Worm (Caenorhabditis elegans) whole organism, early embryonic: ENCODE results near the gene egl-9.

Experiments used
- B0310.2 ChIP-seq: sonication (generic microtip); optimal IDR thresholded peaks from 2 replicates; lab custom pipeline; 2016; ENCODE audit warnings: mild to moderate bottlenecking, missing genetic modification characterization, missing compliant biosample characterization
- F13C5.2 ChIP-seq: sonication (generic microtip); optimal IDR thresholded peaks from 2 replicates; lab custom pipeline; 2017; ENCODE audit warnings: mild to moderate bottlenecking, missing genetic modification characterization, inconsistent platforms, missing compliant biosample characterization
- aly-1 ChIP-seq: sonication (generic microtip); optimal IDR thresholded peaks from 2 replicates; lab custom pipeline; 2016; ENCODE audit warnings: missing genetic modification characterization, missing compliant biosample characterization
- ama-1 ChIP-seq: fragments of 150-350 bp; optimal IDR thresholded peaks from 2 replicates; lab custom pipeline; 2014
- ceh-13 ChIP-seq: fragments of 200-800 bp; sonication (Bioruptor generic); optimal IDR thresholded peaks from 2 replicates; lab custom pipeline; 2018; ENCODE audit warnings: mild to moderate bottlenecking, missing genetic modification characterization, missing compliant biosample characterization
- ceh-36 ChIP-seq: sonication (generic microtip); optimal IDR thresholded peaks from 2 replicates; lab custom pipeline; 2016; ENCODE audit warnings: missing genetic modification characterization, inconsistent platforms, missing compliant biosample characterization
- ets-7 ChIP-seq: sonication (generic microtip); optimal IDR thresholded peaks from 2 replicates; lab custom pipeline; 2016; ENCODE audit warnings: missing genotype, missing genetic modification characterization, missing compliant biosample characterization
- flt-1 ChIP-seq: fragments of 200-800 bp; sonication (Bioruptor generic); IDR thresholded peaks from 2 replicates; pipeline ENCODE4 v1.3.6; 2022; ENCODE audit warnings: missing genetic modification characterization, missing compliant biosample characterization
- hmbx-1 ChIP-seq: sonication (generic microtip); optimal IDR thresholded peaks from 2 replicates; lab custom pipeline; 2016; ENCODE audit warnings: mild to moderate bottlenecking, missing genetic modification characterization, missing compliant biosample characterization
- hmg-4 ChIP-seq: fragments of 200-800 bp; sonication (Bioruptor generic); optimal IDR thresholded peaks from 2 replicates; lab custom pipeline; 2018; ENCODE audit warnings: mild to moderate bottlenecking, missing genetic modification characterization, missing compliant biosample characterization
- hnd-1 ChIP-seq: sonication (generic microtip); optimal IDR thresholded peaks from 2 replicates; lab custom pipeline; 2016; ENCODE audit warnings: missing genetic modification characterization, missing compliant biosample characterization
- pes-1 ChIP-seq: fragments of 200-800 bp; sonication (Bioruptor generic); IDR thresholded peaks from 2 replicates; pipeline ENCODE4 v1.3.6; 2022; ENCODE audit warnings: missing genetic modification reagents, missing genetic modification characterization, missing compliant biosample characterization
- scrt-1 ChIP-seq: fragments of 200-800 bp; sonication (Bioruptor generic); IDR thresholded peaks from 2 replicates; pipeline ENCODE4 v1.3.6; 2022; ENCODE audit warnings: missing genetic modification characterization, missing compliant biosample characterization
- sea-1 ChIP-seq: fragments of 200-800 bp; sonication (Bioruptor generic); conservative IDR thresholded peaks from 2 replicates; pipeline ENCODE4 v1.3.6; 2022; ENCODE audit warnings: missing genetic modification characterization, missing compliant biosample characterization
- tbx-11 ChIP-seq: fragments of 200-800 bp; sonication (Bioruptor generic); IDR thresholded peaks from 2 replicates; pipeline ENCODE4 v1.3.6; 2022; ENCODE audit warnings: missing genetic modification characterization, missing compliant biosample characterization
- tbx-37 ChIP-seq: fragments of 200-800 bp; sonication (Bioruptor generic); conservative IDR thresholded peaks from 2 replicates; pipeline ENCODE4 v1.3.6; 2022; ENCODE audit warnings: missing genetic modification reagents, missing genetic modification characterization, missing compliant biosample characterization
- tra-4 ChIP-seq: sonication (generic microtip); optimal IDR thresholded peaks from 2 replicates; lab custom pipeline; 2017; ENCODE audit warnings: missing genetic modification characterization, missing compliant biosample characterization

Gene egl-9

ce11 chrV:10453466-10453865 lies 14.9 kb upstream of the egl-9 start, which contains the start of gene Y32F6A.5:
Gene Y32F6A.5, minus strand, starts transcription at chrV:10453605.
- TF ChIP-seq ceh-13 = no peak
- TF ChIP-seq B0310.2 (tag; lab: Kevin White, UChicago) = no peak
- TF ChIP-seq aly-1 (tag; lab: Kevin White, UChicago) = no peak
- no peak for TF ChIP-seq hmbx-1
- no peak for TF ChIP-seq hnd-1 (tag; lab: Kevin White, UChicago)
- no peak for TF ChIP-seq F13C5.2 (tag; lab: Kevin White, UChicago)
- no peak for TF ChIP-seq ama-1 (lab: Kevin White, UChicago)
- TF ChIP-seq tra-4 = no peak
- TF ChIP-seq ceh-36 = no peak
- no peak for TF ChIP-seq flt-1
- TF ChIP-seq ets-7 (tag; lab: Kevin White, UChicago) = no peak
- no peak for TF ChIP-seq tbx-37
- no peak for TF ChIP-seq sea-1 (GFP tag; lab: Robert Waterston, UW)
- TF ChIP-seq pes-1 = no peak
- no peak for TF ChIP-seq hmg-4 (GFP tag; lab: Kevin White, UChicago)
- TF ChIP-seq tbx-11 = no peak
- no peak for TF ChIP-seq scrt-1 (GFP tag; lab: Robert Waterston, UW)

- no peak for TF ChIP-seq tra-4
- TF ChIP-seq aly-1 (tag; lab: Kevin White, UChicago) = no peak
- TF ChIP-seq pes-1 = no peak
- TF ChIP-seq hmg-4 (GFP tag; lab: Kevin White, UChicago) = no peak
- TF ChIP-seq hmbx-1 = no peak
- TF ChIP-seq ceh-36 = no peak
- no peak for TF ChIP-seq sea-1 (GFP tag; lab: Robert Waterston, UW)
- TF ChIP-seq flt-1 = no peak
- no peak for TF ChIP-seq B0310.2 (tag; lab: Kevin White, UChicago)
- no peak for TF ChIP-seq F13C5.2 (tag; lab: Kevin White, UChicago)
- no peak for TF ChIP-seq scrt-1 (GFP tag; lab: Robert Waterston, UW)
- no peak for TF ChIP-seq ets-7 (tag; lab: Kevin White, UChicago)
- no peak for TF ChIP-seq tbx-37
These were observed 11.1 kb upstream of the egl-9 start, which contains the start of gene F22E12.1 for ce11 chrV:10457247-10457646. Gene F22E12.1, minus strand, starts transcription at chrV:10457347.

- TF ChIP-seq B0310.2 (tag; lab: Kevin White, UChicago) (no peak), ama-1 (lab: Kevin White, UChicago) (no peak), hmg-4 (GFP tag; lab: Kevin White, UChicago) (no peak), tbx-37 (no peak), tbx-11 (no peak), ceh-13 (no peak), aly-1 (tag; lab: Kevin White, UChicago) (no peak), hnd-1 (tag; lab: Kevin White, UChicago) (no peak), pes-1 (no peak), ceh-36 (no peak), flt-1 (no peak), sea-1 (GFP tag; lab: Robert Waterston, UW) (no peak)
These were observed 7.6 kb upstream of the egl-9 start for ce11 chrV:10460685-10461084.

ce11 chrV:10462066-10462465 lies 6.3 kb upstream of the egl-9 start, which contains the start of gene chw-1:
Gene chw-1, plus strand, starts transcription at chrV:10462282.
- TF ChIP-seq flt-1 (no peak), hnd-1 (tag; lab: Kevin White, UChicago) (no peak), hmg-4 (GFP tag; lab: Kevin White, UChicago) (no peak), ama-1 (lab: Kevin White, UChicago) (no peak), tbx-11 (no peak), ets-7 (tag; lab: Kevin White, UChicago) (no peak), sea-1 (GFP tag; lab: Robert Waterston, UW) (no peak), ceh-36 (no peak), F13C5.2 (tag; lab: Kevin White, UChicago) (no peak), tbx-37 (no peak), hmbx-1 (no peak), pes-1 (no peak)

- TF ChIP-seq tbx-37 = no peak
- no peak for TF ChIP-seq flt-1
- no peak for TF ChIP-seq ceh-36
- no peak for TF ChIP-seq ceh-13
- no peak for TF ChIP-seq ama-1 (lab: Kevin White, UChicago)
- TF ChIP-seq tra-4 = no peak
- TF ChIP-seq sea-1 (GFP tag; lab: Robert Waterston, UW) = no peak
- TF ChIP-seq B0310.2 (tag; lab: Kevin White, UChicago) = no peak
- TF ChIP-seq hnd-1 (tag; lab: Kevin White, UChicago) = no peak
- no peak for TF ChIP-seq aly-1 (tag; lab: Kevin White, UChicago)
These were observed 5.0 kb upstream of the egl-9 start, which contains the start of gene F22E12.3 for ce11 chrV:10463276-10463675. Gene F22E12.3, minus strand, starts transcription at chrV:10463376.

ce11 chrV:10464160-10464559 lies 4.2 kb upstream of the egl-9 start:
- TF ChIP-seq sea-1 (GFP tag; lab: Robert Waterston, UW) = no peak

- TF ChIP-seq aly-1 (tag; lab: Kevin White, UChicago) (no peak), hmg-4 (GFP tag; lab: Kevin White, UChicago) (no peak), pes-1 (no peak)
These were observed 3.6 kb upstream of the egl-9 start for ce11 chrV:10464746-10465145.

ce11 chrV:10465478-10465877 lies 2.8 kb upstream of the egl-9 start:
- TF ChIP-seq ets-7 (tag; lab: Kevin White, UChicago) = no peak
- TF ChIP-seq pes-1 = no peak
- TF ChIP-seq tbx-11 = no peak
- TF ChIP-seq ceh-13 = no peak
- no peak for TF ChIP-seq ceh-36
- TF ChIP-seq tra-4 = no peak
- no peak for TF ChIP-seq F13C5.2 (tag; lab: Kevin White, UChicago)
- TF ChIP-seq tbx-37 = no peak
- TF ChIP-seq B0310.2 (tag; lab: Kevin White, UChicago) = no peak
- TF ChIP-seq hmg-4 (GFP tag; lab: Kevin White, UChicago) = no peak
- no peak for TF ChIP-seq hnd-1 (tag; lab: Kevin White, UChicago)
- no peak for TF ChIP-seq scrt-1 (GFP tag; lab: Robert Waterston, UW)
